Fruit fly (Drosophila melanogaster) S2 (cell line): ENCODE results near the gene CG9717.

Experiments
- CG8478 ChIP-seq: fragments of >200 bp; optimal IDR thresholded peaks from 2 replicates; lab custom pipeline; 2018
- CTCF ChIP-seq, 2 experiments: fragments of >200 bp; optimal IDR thresholded peaks; 2 replicates each; lab custom pipeline; 2018

dm6 chr3R:30590845-30591244, 3.7 kb upstream of the CG9717 start:
- TF ChIP-seq CTCF (optimal IDR thresholded peaks at IDR 0.05; lab: Kevin White, UChicago) (no peak), CG8478 (lab: Kevin White, UChicago) (no peak)
